Worm (Caenorhabditis elegans) whole organism, young adult: Measurements from ENCODE around the gene acr-21.

Experiments used
- B0336.3 ChIP-seq: fragments of 200-800 bp; sonication (Bioruptor generic); IDR thresholded peaks from 2 replicates; pipeline ENCODE4 v1.3.6; 2022; ENCODE audit warnings: missing genetic modification characterization, missing compliant biosample characterization
- C06A6.2 ChIP-seq: fragments of 200-800 bp; sonication (Bioruptor generic); conservative IDR thresholded peaks from 2 replicates; pipeline ENCODE4 v1.3.6; 2022; ENCODE audit warnings: missing genetic modification characterization, missing compliant biosample characterization
- D2030.7 ChIP-seq: fragments of 200-800 bp; sonication (Bioruptor generic); IDR thresholded peaks from 2 replicates; pipeline ENCODE4 v1.3.6; 2022; ENCODE audit warnings: missing genetic modification reagents, missing genetic modification characterization, missing compliant biosample characterization
- F33H1.4 ChIP-seq: fragments of 200-800 bp; sonication (Bioruptor generic); IDR thresholded peaks from 2 replicates; pipeline ENCODE4 v1.3.6; 2022; ENCODE audit warnings: missing genetic modification reagents, missing genetic modification characterization, missing compliant biosample characterization
- F57C9.4 ChIP-seq: sonication (generic microtip); optimal IDR thresholded peaks from 2 replicates; lab custom pipeline; 2017; ENCODE audit warnings: mild to moderate bottlenecking, missing genetic modification characterization, missing compliant biosample characterization
- K11D2.4 ChIP-seq: fragments of 200-800 bp; sonication (Bioruptor generic); IDR thresholded peaks from 2 replicates; pipeline ENCODE4 v1.3.6; 2022; ENCODE audit warnings: missing genetic modification reagents, missing genetic modification characterization, missing compliant biosample characterization
- K12H6.12 ChIP-seq: fragments of 200-800 bp; sonication (Bioruptor generic); optimal IDR thresholded peaks from 2 replicates; lab custom pipeline; 2018; ENCODE audit warnings: mild to moderate bottlenecking, missing genetic modification characterization, missing compliant biosample characterization
- Y53F4B.3 ChIP-seq: fragments of 200-800 bp; sonication (Bioruptor generic); IDR thresholded peaks from 2 replicates; pipeline ENCODE4 v1.3.6; 2022; ENCODE audit warnings: missing genetic modification reagents, missing genetic modification characterization, missing compliant biosample characterization
- Y53G8AR.9 ChIP-seq: fragments of 200-800 bp; sonication (Bioruptor generic); conservative IDR thresholded peaks from 2 replicates; pipeline ENCODE4 v1.3.6; 2022; ENCODE audit warnings: missing genetic modification reagents, missing genetic modification characterization, missing compliant biosample characterization
- Y67H2A.10 ChIP-seq: fragments of 200-800 bp; sonication (Bioruptor generic); conservative IDR thresholded peaks from 2 replicates; pipeline ENCODE4 v1.3.6; 2022; ENCODE audit warnings: missing genetic modification reagents, missing genetic modification characterization, missing compliant biosample characterization
- Y95B8A.8 ChIP-seq: fragments of 200-800 bp; sonication (Bioruptor generic); IDR thresholded peaks from 2 replicates; pipeline ENCODE4 v1.3.6; 2022; ENCODE audit warnings: missing genetic modification reagents, missing genetic modification characterization, missing compliant biosample characterization
- akir-1 ChIP-seq: fragments of 200-800 bp; sonication (Bioruptor generic); optimal IDR thresholded peaks from 2 replicates; lab custom pipeline; 2018; ENCODE audit warnings: mild to moderate bottlenecking, missing genetic modification characterization, moderate library complexity, missing compliant biosample characterization
- athp-1 ChIP-seq: sonication (generic microtip); optimal IDR thresholded peaks from 2 replicates; lab custom pipeline; 2017; ENCODE audit warnings: mild to moderate bottlenecking, missing genetic modification characterization, missing compliant biosample characterization
- attf-3 ChIP-seq: fragments of 200-800 bp; sonication (Bioruptor generic); conservative IDR thresholded peaks from 2 replicates; pipeline ENCODE4 v1.3.6; 2022; ENCODE audit warnings: missing genetic modification reagents, missing genetic modification characterization, missing compliant biosample characterization
- attf-6 ChIP-seq: fragments of 200-800 bp; sonication (Bioruptor generic); IDR thresholded peaks from 2 replicates; pipeline ENCODE4 v1.3.6; 2022; ENCODE audit warnings: missing genetic modification reagents, missing genetic modification characterization, missing compliant biosample characterization
- bed-2 ChIP-seq: fragments of 200-800 bp; sonication (Bioruptor generic); IDR thresholded peaks from 2 replicates; pipeline ENCODE4 v1.3.6; 2022; ENCODE audit warnings: missing genetic modification reagents, missing genetic modification characterization, missing compliant biosample characterization
- cebp-1 ChIP-seq, 2 experiments: fragments of 200-800 bp in 1 of 2; sonication (Bioruptor generic) in 1 of 2; sonication (generic microtip) in 1 of 2; IDR thresholded peaks in 1 of 2; optimal IDR thresholded peaks in 1 of 2; 2 replicates each; pipeline versions ENCODE4 v1.3.6 to Lab custom; 2017 to 2022; ENCODE audit warnings: missing compliant biosample characterization in 2 of 2, missing genetic modification characterization in 2 of 2, mild to moderate bottlenecking in 1 of 2, missing genetic modification reagents in 1 of 2, moderate library complexity in 1 of 2
- ceh-27 ChIP-seq: fragments of 200-800 bp; sonication (Bioruptor generic); optimal IDR thresholded peaks from 2 replicates; lab custom pipeline; 2018; ENCODE audit warnings: mild to moderate bottlenecking, missing genetic modification characterization, moderate library complexity, missing compliant biosample characterization
- dox-1 ChIP-seq: fragments of 200-800 bp; sonication (Bioruptor generic); IDR thresholded peaks from 2 replicates; pipeline ENCODE4 v1.3.6; 2022; ENCODE audit warnings: missing genetic modification reagents, missing genetic modification characterization, missing compliant biosample characterization
- dpl-1 ChIP-seq: fragments of 150-350 bp; optimal IDR thresholded peaks from 2 replicates; lab custom pipeline; 2014; ENCODE audit warnings: missing biosample characterization, missing genetic modification reagents, missing genetic modification characterization
- efl-1 ChIP-seq: fragments of 150-350 bp; optimal IDR thresholded peaks from 2 replicates; lab custom pipeline; 2014; ENCODE audit warnings: missing biosample characterization, missing genetic modification reagents, missing genetic modification characterization
- egl-18 ChIP-seq: fragments of 200-800 bp; sonication (Bioruptor generic); IDR thresholded peaks from 2 replicates; pipeline ENCODE4 v1.3.6; 2022; ENCODE audit warnings: missing genetic modification reagents, missing genetic modification characterization, missing compliant biosample characterization
- ets-4 ChIP-seq: fragments of 200-800 bp; sonication (Bioruptor generic); optimal IDR thresholded peaks from 2 replicates; lab custom pipeline; 2018; ENCODE audit warnings: mild to moderate bottlenecking, missing genetic modification characterization, missing compliant biosample characterization
- him-1 ChIP-seq: sonication (generic microtip); optimal IDR thresholded peaks from 2 replicates; lab custom pipeline; 2016; ENCODE audit warnings: missing genotype, missing genetic modification reagents, missing genetic modification characterization, missing compliant biosample characterization
- hrde-1 ChIP-seq: sonication (generic microtip); optimal IDR thresholded peaks from 2 replicates; lab custom pipeline; 2016; ENCODE audit warnings: missing genetic modification characterization, mild to moderate bottlenecking, missing compliant biosample characterization, moderate library complexity, missing genotype, missing genetic modification reagents, borderline replicate concordance
- lsl-1 ChIP-seq: fragments of 200-800 bp; sonication (Bioruptor generic); optimal IDR thresholded peaks from 2 replicates; lab custom pipeline; 2018; ENCODE audit warnings: mild to moderate bottlenecking, missing genetic modification characterization, moderate library complexity, missing compliant biosample characterization
- lsy-27 ChIP-seq: sonication (generic microtip); optimal IDR thresholded peaks from 2 replicates; lab custom pipeline; 2017; ENCODE audit warnings: missing genetic modification characterization, mild to moderate bottlenecking, missing compliant biosample characterization, antibody characterized with exemption, missing genotype, borderline replicate concordance; ENCODE audit not compliant: insufficient read depth
- madf-6 ChIP-seq: fragments of 200-800 bp; sonication (Bioruptor generic); IDR thresholded peaks from 2 replicates; pipeline ENCODE4 v1.3.6; 2022; ENCODE audit warnings: missing genetic modification reagents, missing genetic modification characterization, missing compliant biosample characterization
- madf-8 ChIP-seq: fragments of 200-800 bp; sonication (Bioruptor generic); conservative IDR thresholded peaks from 2 replicates; pipeline ENCODE4 v1.3.6; 2022; ENCODE audit warnings: missing genetic modification reagents, missing genetic modification characterization, missing compliant biosample characterization
- mcd-1 ChIP-seq: fragments of 200-800 bp; sonication (Bioruptor generic); IDR thresholded peaks from 2 replicates; pipeline ENCODE4 v1.3.6; 2022; ENCODE audit warnings: missing genetic modification reagents, missing genetic modification characterization, missing compliant biosample characterization
- nfyb-1 ChIP-seq: fragments of 200-800 bp; sonication (Bioruptor generic); IDR thresholded peaks from 2 replicates; pipeline ENCODE4 v1.3.6; 2022; ENCODE audit warnings: missing genetic modification reagents, missing genetic modification characterization, missing compliant biosample characterization
- nhr-80 ChIP-seq: sonication (generic microtip); optimal IDR thresholded peaks from 2 replicates; lab custom pipeline; 2016; ENCODE audit warnings: missing genetic modification characterization, missing compliant biosample characterization
- pbrm-1 ChIP-seq: fragments of 200-800 bp; sonication (Bioruptor generic); IDR thresholded peaks from 2 replicates; pipeline ENCODE4 v1.3.6; 2022; ENCODE audit warnings: missing genetic modification reagents, missing genetic modification characterization, missing compliant biosample characterization
- rcor-1 ChIP-seq: fragments of 200-800 bp; sonication (Bioruptor generic); IDR thresholded peaks from 2 replicates; pipeline ENCODE4 v1.3.6; 2022; ENCODE audit warnings: missing genetic modification reagents, missing genetic modification characterization, missing compliant biosample characterization
- rec-8 ChIP-seq, 2 experiments: sonication (generic microtip); optimal IDR thresholded peaks; 2 replicates each; lab custom pipeline; 2016; ENCODE audit warnings: mild to moderate bottlenecking in 2 of 2, missing genetic modification characterization in 2 of 2, missing genetic modification reagents in 2 of 2, missing genotype in 2 of 2, missing biosample characterization in 1 of 2, missing compliant biosample characterization in 1 of 2, moderate library complexity in 1 of 2
- snpc-1.1 ChIP-seq: sonication (generic microtip); optimal IDR thresholded peaks from 2 replicates; lab custom pipeline; 2017; ENCODE audit warnings: missing genetic modification characterization, mild to moderate bottlenecking, missing compliant biosample characterization, antibody characterized with exemption, moderate library complexity, missing genotype, missing genetic modification reagents; ENCODE audit not compliant: insufficient read depth
- sptf-2 ChIP-seq: fragments of 200-800 bp; sonication (Bioruptor generic); optimal IDR thresholded peaks from 2 replicates; lab custom pipeline; 2018; ENCODE audit warnings: mild to moderate bottlenecking, missing genetic modification characterization, missing compliant biosample characterization
- tbp1 ChIP-seq: fragments of 200-800 bp; sonication (Bioruptor generic); optimal IDR thresholded peaks from 2 replicates; lab custom pipeline; 2018; ENCODE audit warnings: mild to moderate bottlenecking, missing genetic modification characterization, missing compliant biosample characterization

acr-21 gene

DNA sequence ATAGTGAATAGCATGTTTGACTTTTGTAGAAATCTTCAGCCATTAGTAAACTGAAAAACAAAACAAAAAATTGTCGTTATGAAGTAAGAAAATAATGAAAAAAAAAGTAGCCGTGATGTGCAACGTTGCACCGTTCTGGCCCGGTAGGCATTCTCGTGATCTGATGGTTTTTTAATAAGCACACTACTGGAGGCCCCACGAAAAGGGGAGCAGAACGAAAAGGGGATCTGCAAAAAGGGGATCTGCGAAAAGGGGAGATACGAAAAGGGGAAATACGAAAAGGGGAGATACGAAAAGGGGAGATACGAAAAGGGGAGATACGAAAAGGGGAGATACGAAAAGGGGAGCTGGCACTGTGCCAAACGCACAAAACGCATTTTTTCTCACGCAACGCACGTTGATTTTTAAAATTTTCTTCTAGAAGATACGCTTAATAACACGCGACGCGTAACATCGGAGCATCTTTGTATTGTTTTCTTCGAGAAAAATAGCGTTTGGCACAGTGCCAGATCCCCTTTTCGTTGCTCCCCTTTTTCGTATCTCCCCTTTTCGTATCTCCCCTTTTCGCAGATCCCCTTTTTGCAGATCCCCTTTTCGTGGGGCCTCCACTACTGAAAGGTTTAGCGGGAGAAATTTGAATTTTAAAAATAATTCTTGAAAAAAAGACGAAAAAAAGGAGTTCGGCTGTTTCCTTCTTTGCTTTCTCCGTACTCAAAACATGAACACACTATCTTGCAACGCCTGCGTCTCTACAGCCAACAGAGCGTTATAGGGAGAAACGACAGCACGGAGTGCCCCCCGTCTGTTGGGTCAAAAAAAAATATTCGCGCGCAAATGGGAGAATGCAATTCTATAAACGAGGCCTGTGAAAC lies 30.3 kb upstream of the acr-21 start, which contains the start of gene C09E7.7 (continued):
- peak; percentile 25 for TF ChIP-seq hrde-1
- peak; percentile 40; the same call in 1 of the 2 replicates for TF ChIP-seq Y95B8A.8 (GFP tag; lab: Robert Waterston, UW)
- TF ChIP-seq bed-2: peak; percentile 86
- peak; percentile 79 for TF ChIP-seq mcd-1
- TF ChIP-seq akir-1 (GFP tag; lab: Kevin White, UChicago): peak; percentile 51
- peak; percentile 63 for TF ChIP-seq F33H1.4 (GFP tag; lab: Robert Waterston, UW)
- TF ChIP-seq pbrm-1 (GFP tag; lab: Robert Waterston, UW): peak; percentile 70; the same call in 1 of the 2 replicates
- TF ChIP-seq K11D2.4 (GFP tag; lab: Robert Waterston, UW): peak; percentile 72
- peak; percentile 78 for TF ChIP-seq B0336.3 (GFP tag; lab: Robert Waterston, UW)
- TF ChIP-seq madf-6 (GFP tag; lab: Robert Waterston, UW): peak; percentile 92
- peak; percentile 55 for TF ChIP-seq ceh-27 (GFP tag; lab: Kevin White, UChicago)
- TF ChIP-seq rec-8 (tag; optimal IDR thresholded peaks at IDR 0.05; lab: Kevin White, UChicago): peak in 1 of 2 experiments; percentile 5
- TF ChIP-seq attf-3 (GFP tag; lab: Robert Waterston, UW): peak; percentile 42; the same call in 1 of the 2 replicates
- TF ChIP-seq tbp1 (GFP tag; lab: Kevin White, UChicago): peak; percentile 9
- TF ChIP-seq Y67H2A.10: peak; percentile 65
- TF ChIP-seq rcor-1 (GFP tag; lab: Robert Waterston, UW): peak; percentile 85
- TF ChIP-seq athp-1 (tag; lab: Kevin White, UChicago): peak; percentile 18
- peak; percentile 55 for TF ChIP-seq K12H6.12 (tag; lab: Kevin White, UChicago)
- peak; percentile 39 for TF ChIP-seq nhr-80 (tag; lab: Kevin White, UChicago)
- peak; percentile 74 for TF ChIP-seq nfyb-1 (GFP tag; lab: Robert Waterston, UW)
- TF ChIP-seq cebp-1 (GFP tag; IDR thresholded peaks at IDR 0.05; lab: Robert Waterston, UW): peak; percentile 60
- peak; percentile 61 for TF ChIP-seq cebp-1 (tag; optimal IDR thresholded peaks at IDR 0.05; lab: Kevin White, UChicago)

- TF ChIP-seq efl-1 (peak; percentile 25), attf-6 (GFP tag; lab: Robert Waterston, UW) (no peak), C06A6.2 (GFP tag; lab: Robert Waterston, UW) (no peak), Y53F4B.3 (GFP tag; lab: Robert Waterston, UW) (no peak), ceh-27 (GFP tag; lab: Kevin White, UChicago) (no peak)
Observed at ce11 chrIII:6558487-6558886, 23.2 kb upstream of the acr-21 start, which contains the start of gene C09E7.8. TSS of gene C09E7.8 (minus strand) at chrIII:6558587.

- TF ChIP-seq madf-6 (GFP tag; lab: Robert Waterston, UW) (peak; percentile 55; the same call in 1 of the 2 replicates), madf-8 (GFP tag; lab: Robert Waterston, UW) (peak; percentile 35), dox-1 (GFP tag; lab: Robert Waterston, UW) (peak; percentile 36; the same call in 1 of the 2 replicates), efl-1 (peak; percentile 48), D2030.7 (peak; percentile 54), lsl-1 (GFP tag; lab: Kevin White, UChicago) (peak; percentile 73), F33H1.4 (GFP tag; lab: Robert Waterston, UW) (peak; percentile 77)
Observed at ce11 chrIII:6563638-6564037, 18.0 kb upstream of the acr-21 start.

- TF ChIP-seq him-1: no peak
- TF ChIP-seq F57C9.4 (tag; lab: Kevin White, UChicago): no peak
- no peak for TF ChIP-seq ets-4 (GFP tag; lab: Kevin White, UChicago)
- TF ChIP-seq sptf-2 (GFP tag; lab: Kevin White, UChicago): no peak
- TF ChIP-seq dpl-1 (GFP tag; lab: Kevin White, UChicago): no peak
- TF ChIP-seq Y53G8AR.9: no peak
- no peak for TF ChIP-seq lsy-27 (tag; lab: Kevin White, UChicago)
- TF ChIP-seq egl-18: no peak
- no peak for TF ChIP-seq snpc-1.1 (tag; lab: Kevin White, UChicago)
Observed at ce11 chrIII:6577159-6577558, 4.5 kb upstream of the acr-21 start.
